Comparison of ENCODE assay signal across 1 fruit fly cellular context in genomic region chr3L:3415633-3416198, dm6.
TF ChIP-seq lines count a peak whose summit lies in the region.

No protein-coding gene starts in this region.

TF ChIP-seq in whole organism, embryonic, 481 proteins besides CTCF, POLR2A, EP300 and RAD21 (continued from another document):
- peak; percentile 45; the same call in 1 of the 2 replicates for TF ChIP-seq ara (GFP tag; IDR thresholded peaks at IDR 0.05; lab: Robert Waterston, UW)
- no peak for TF ChIP-seq CG33213 (GFP tag; optimal IDR thresholded peaks at IDR 0.05; lab: Kevin White, UChicago)
- peak; percentile 36 for TF ChIP-seq CG15696 (tag; optimal IDR thresholded peaks at IDR 0.05; lab: Kevin White, UChicago)
- no peak for TF ChIP-seq Sin3A (optimal IDR thresholded peaks at IDR 0.05; lab: Kevin White, UChicago)
- TF ChIP-seq CG8924 (tag; optimal IDR thresholded peaks at IDR 0.05; lab: Kevin White, UChicago): no peak
- TF ChIP-seq fu2 (GFP tag; optimal IDR thresholded peaks at IDR 0.05; lab: Kevin White, UChicago): no peak
- no peak for TF ChIP-seq CG18599 (GFP tag; optimal IDR thresholded peaks at IDR 0.05; lab: Kevin White, UChicago)
- no peak for TF ChIP-seq CG2120 (GFP tag; optimal IDR thresholded peaks at IDR 0.05; lab: Kevin White, UChicago)
- peak; percentile 68; the same call in 1 of the 4 replicates for TF ChIP-seq chinmo (GFP tag; IDR thresholded peaks at IDR 0.05; lab: Robert Waterston, UW; ENCODE audit: partially characterized antibody)
- no peak for TF ChIP-seq CG13894 (tag; optimal IDR thresholded peaks at IDR 0.05; lab: Kevin White, UChicago)
- TF ChIP-seq Aef1 (GFP tag; IDR thresholded peaks at IDR 0.05; lab: Robert Waterston, UW): no peak
